Worm (Caenorhabditis elegans) whole organism, L4 larva: ENCODE data around the gene ZC84.7.

Experiments used
- D1046.2 ChIP-seq: fragments of 200-800 bp; sonication (Bioruptor generic); IDR thresholded peaks from 2 replicates; pipeline ENCODE4 v1.3.6; 2022; ENCODE audit warnings: missing genetic modification characterization, missing compliant biosample characterization
- F26F4.8 ChIP-seq: fragments of 200-800 bp; sonication (Bioruptor generic); conservative IDR thresholded peaks from 2 replicates; pipeline ENCODE4 v1.3.6; 2022; ENCODE audit warnings: missing genetic modification characterization, missing compliant biosample characterization
- F44E2.7 ChIP-seq: fragments of 200-800 bp; sonication (Bioruptor generic); IDR thresholded peaks from 2 replicates; pipeline ENCODE4 v2.1.2; 2022; ENCODE audit warnings: missing genetic modification characterization, missing compliant biosample characterization
- Y105C5A.15 ChIP-seq: fragments of 200-800 bp; sonication (Bioruptor generic); IDR thresholded peaks from 2 replicates; pipeline ENCODE4 v1.3.6; 2022; ENCODE audit warnings: missing genetic modification characterization, missing compliant biosample characterization
- aha-1 ChIP-seq: fragments of 150-350 bp; peaks from one replicate; lab custom pipeline; 2014; ENCODE audit warnings: missing biosample characterization, missing genetic modification characterization
- ama-1 ChIP-seq: fragments of 150-350 bp; optimal IDR thresholded peaks from 2 replicates; lab custom pipeline; 2014; ENCODE audit warnings: inconsistent platforms, mixed read lengths
- arid-1 ChIP-seq: fragments of 200-800 bp; sonication (Bioruptor generic); conservative IDR thresholded peaks from 2 replicates; pipeline ENCODE4 v1.3.6; 2022; ENCODE audit warnings: missing genetic modification reagents, missing genetic modification characterization, missing compliant biosample characterization
- attf-4 ChIP-seq: sonication (generic microtip); optimal IDR thresholded peaks from 3 replicates; lab custom pipeline; 2017; ENCODE audit warnings: missing biosample characterization, missing genetic modification characterization
- ceh-44 ChIP-seq: fragments of 200-800 bp; sonication (Bioruptor generic); IDR thresholded peaks from 2 replicates; pipeline ENCODE4 v1.3.6; 2022; ENCODE audit warnings: missing genetic modification reagents, missing genetic modification characterization, missing compliant biosample characterization
- ctbp-1 ChIP-seq: fragments of 200-800 bp; sonication (Bioruptor generic); IDR thresholded peaks from 2 replicates; pipeline ENCODE4 v1.3.6; 2022; ENCODE audit warnings: missing genetic modification reagents, missing genetic modification characterization, missing compliant biosample characterization
- daf-16 ChIP-seq, 3 experiments: sonication (generic microtip); optimal IDR thresholded peaks; 2 replicates each; lab custom pipeline; 2016 to 2017; ENCODE audit warnings: missing genetic modification characterization in 3 of 3, missing genetic modification reagents in 3 of 3, mild to moderate bottlenecking in 2 of 3, missing compliant biosample characterization in 2 of 3, missing biosample characterization in 1 of 3, moderate library complexity in 1 of 3
- daf-8 ChIP-seq: fragments of 200-800 bp; sonication (Bioruptor generic); IDR thresholded peaks from 2 replicates; pipeline ENCODE4 v1.3.6; 2022; ENCODE audit warnings: missing genetic modification characterization, missing compliant biosample characterization
- dmd-9 ChIP-seq: fragments of 200-800 bp; sonication (Bioruptor generic); IDR thresholded peaks from 2 replicates; pipeline ENCODE4 v1.3.6; 2022; ENCODE audit warnings: missing genetic modification reagents, missing genetic modification characterization, missing compliant biosample characterization
- dpl-1 ChIP-seq: fragments of 150-350 bp; optimal IDR thresholded peaks from 2 replicates; lab custom pipeline; 2014; ENCODE audit warnings: missing biosample characterization, missing genetic modification reagents, missing genetic modification characterization
- dve-1 ChIP-seq: sonication (generic microtip); optimal IDR thresholded peaks from 2 replicates; lab custom pipeline; 2017; ENCODE audit warnings: antibody characterized with exemption, mild to moderate bottlenecking, missing genetic modification characterization, missing compliant biosample characterization; ENCODE audit not compliant: insufficient read depth
- egl-43 ChIP-seq: fragments of 200-800 bp; sonication (Bioruptor generic); IDR thresholded peaks from 2 replicates; pipeline ENCODE4 v1.3.6; 2022; ENCODE audit warnings: missing genetic modification reagents, missing genetic modification characterization, missing compliant biosample characterization
- gei-8 ChIP-seq: fragments of 200-800 bp; sonication (Bioruptor generic); optimal IDR thresholded peaks from 2 replicates; lab custom pipeline; 2018; ENCODE audit warnings: mild to moderate bottlenecking, missing genetic modification characterization, missing compliant biosample characterization
- hlh-30 ChIP-seq: sonication (generic microtip); optimal IDR thresholded peaks from 2 replicates; lab custom pipeline; 2017; ENCODE audit warnings: antibody characterized with exemption, mild to moderate bottlenecking, missing genetic modification characterization, missing compliant biosample characterization; ENCODE audit not compliant: insufficient read depth
- hmg-1.1 ChIP-seq: fragments of 200-800 bp; sonication (Bioruptor generic); IDR thresholded peaks from 2 replicates; pipeline ENCODE4 v1.3.6; 2022; ENCODE audit warnings: missing genetic modification reagents, missing genetic modification characterization, missing compliant biosample characterization
- lsy-2 ChIP-seq, 2 experiments: fragments of 150-350 bp in 1 of 2; sonication (generic microtip) in 1 of 2; optimal IDR thresholded peaks; 2 replicates each; lab custom pipeline; 2014 to 2017; ENCODE audit warnings: missing biosample characterization in 2 of 2, missing genetic modification characterization in 2 of 2
- mdt-29 ChIP-seq: fragments of 200-800 bp; sonication (Bioruptor generic); IDR thresholded peaks from 2 replicates; pipeline ENCODE4 v1.3.6; 2022; ENCODE audit warnings: missing genetic modification reagents, missing genetic modification characterization, missing compliant biosample characterization
- mes-2 ChIP-seq: sonication (generic microtip); optimal IDR thresholded peaks from 2 replicates; lab custom pipeline; 2016; ENCODE audit warnings: missing genotype, mild to moderate bottlenecking, missing genetic modification characterization, missing compliant biosample characterization; ENCODE audit not compliant: poor library complexity, severe bottlenecking
- nhr-11 ChIP-seq: fragments of 150-350 bp; optimal IDR thresholded peaks from 2 replicates; lab custom pipeline; 2014; ENCODE audit warnings: missing biosample characterization, missing genetic modification characterization
- nhr-41 ChIP-seq: fragments of 200-800 bp; sonication (Bioruptor generic); IDR thresholded peaks from 2 replicates; pipeline ENCODE4 v1.3.6; 2022; ENCODE audit warnings: missing genetic modification reagents, missing genetic modification characterization, missing compliant biosample characterization
- nhr-76 ChIP-seq: fragments of 150-350 bp; optimal IDR thresholded peaks from 2 replicates; lab custom pipeline; 2014; ENCODE audit warnings: missing biosample characterization, missing genetic modification characterization
- rbr-2 ChIP-seq: sonication (generic microtip); optimal IDR thresholded peaks from 2 replicates; lab custom pipeline; 2016; ENCODE audit warnings: missing genotype, missing genetic modification characterization, missing compliant biosample characterization
- tra-1 ChIP-seq: fragments of 200-800 bp; sonication (Bioruptor generic); IDR thresholded peaks from 2 replicates; pipeline ENCODE4 v1.3.6; 2022; ENCODE audit warnings: missing genetic modification reagents, missing genetic modification characterization, missing compliant biosample characterization
- unc-62 ChIP-seq, 3 experiments: fragments of 150-350 bp in 1 of 3; sonication (generic microtip); optimal IDR thresholded peaks in 2 of 3; peaks in 1 of 3; 1 replicate in 1 of 3; 2 replicates in 2 of 3; lab custom pipeline; 2014 to 2017; ENCODE audit warnings: missing biosample characterization in 3 of 3, missing genetic modification characterization in 3 of 3, missing genetic modification reagents in 3 of 3, missing genotype in 1 of 3
- vab-7 ChIP-seq: fragments of 200-800 bp; sonication (Bioruptor generic); IDR thresholded peaks from 2 replicates; pipeline ENCODE4 v1.3.6; 2022; ENCODE audit warnings: missing genetic modification reagents, missing genetic modification characterization, missing compliant biosample characterization
- zag-1 ChIP-seq: fragments of 150-350 bp; optimal IDR thresholded peaks from 2 replicates; lab custom pipeline; 2014; ENCODE audit warnings: missing biosample characterization, missing genetic modification characterization
- ztf-11 ChIP-seq: fragments of 150-350 bp; optimal IDR thresholded peaks from 2 replicates; lab custom pipeline; 2014; ENCODE audit warnings: missing biosample characterization, missing genetic modification characterization

ZC84.7 gene

ce11 chrIII:9185722-9186121, at the start of gene ZC84.7:
TSS of gene ZC84.7 (plus strand) at chrIII:9186022.
- TF ChIP-seq vab-7 (no peak), lsy-2 (tag; optimal IDR thresholded peaks at IDR 0.05; lab: Kevin White, UChicago) (no peak), nhr-11 (tag; lab: Kevin White, UChicago) (no peak), nhr-41 (no peak), zag-1 (no peak), F26F4.8 (GFP tag; lab: Robert Waterston, UW) (no peak), egl-43 (GFP tag; lab: Robert Waterston, UW) (no peak), arid-1 (no peak), D1046.2 (GFP tag; lab: Robert Waterston, UW) (no peak), dmd-9 (GFP tag; lab: Robert Waterston, UW) (no peak), ama-1 (lab: Kevin White, UChicago) (no peak), attf-4 (no peak), hmg-1.1 (GFP tag; lab: Robert Waterston, UW) (no peak)
- TF ChIP-seq, all 104 proteins: peak for 0

ce11 chrIII:9136587-9136986, 49.2 kb upstream of the ZC84.7 start, which contains the start of gene eat-4:
TSS of gene eat-4 (plus strand) at chrIII:9136887.
- TF ChIP-seq Y105C5A.15 (GFP tag; lab: Robert Waterston, UW) (no peak), F44E2.7 (GFP tag; lab: Robert Waterston, UW) (no peak), mdt-29 (GFP tag; lab: Robert Waterston, UW) (no peak), nhr-76 (no peak), daf-8 (GFP tag; lab: Robert Waterston, UW) (no peak), hlh-30 (tag; lab: Kevin White, UChicago) (no peak), nhr-11 (tag; lab: Kevin White, UChicago) (no peak)

ce11 chrIII:9138601-9139000, 47.2 kb upstream of the ZC84.7 start, which contains the start of gene ZK512.7:
TSS of gene ZK512.7 (minus strand) at chrIII:9138701.
- TF ChIP-seq tra-1 (no peak), dpl-1 (GFP tag; lab: Kevin White, UChicago) (no peak), lsy-2 (tag; optimal IDR thresholded peaks at IDR 0.05; lab: Kevin White, UChicago) (no peak), ctbp-1 (GFP tag; lab: Robert Waterston, UW) (no peak), ztf-11 (tag; lab: Kevin White, UChicago) (no peak), unc-62 (GFP tag; optimal IDR thresholded peaks at IDR 0.05 in 1 of 2; lab: Kevin White, UChicago) (peak in 1 of 2 experiments; percentile 72), unc-62 (tag; optimal IDR thresholded peaks at IDR 0.05; lab: Kevin White, UChicago) (no peak), Y105C5A.15 (GFP tag; lab: Robert Waterston, UW) (no peak)

- TF ChIP-seq aha-1 (no peak), daf-16 (GFP tag; optimal IDR thresholded peaks at IDR 0.05; lab: Kevin White, UChicago) (no peak), daf-16 (tag; optimal IDR thresholded peaks at IDR 0.05; lab: Kevin White, UChicago) (no peak), nhr-41 (no peak), ceh-44 (no peak), rbr-2 (tag; lab: Kevin White, UChicago) (no peak), gei-8 (GFP tag; lab: Kevin White, UChicago) (no peak)
- TF ChIP-seq, all 104 proteins: peak for 0
Observed at ce11 chrIII:9143911-9144310, 41.9 kb upstream of the ZC84.7 start, which contains the start of gene ZK512.11. TSS of gene ZK512.11 (plus strand) at chrIII:9144211.

DNA sequence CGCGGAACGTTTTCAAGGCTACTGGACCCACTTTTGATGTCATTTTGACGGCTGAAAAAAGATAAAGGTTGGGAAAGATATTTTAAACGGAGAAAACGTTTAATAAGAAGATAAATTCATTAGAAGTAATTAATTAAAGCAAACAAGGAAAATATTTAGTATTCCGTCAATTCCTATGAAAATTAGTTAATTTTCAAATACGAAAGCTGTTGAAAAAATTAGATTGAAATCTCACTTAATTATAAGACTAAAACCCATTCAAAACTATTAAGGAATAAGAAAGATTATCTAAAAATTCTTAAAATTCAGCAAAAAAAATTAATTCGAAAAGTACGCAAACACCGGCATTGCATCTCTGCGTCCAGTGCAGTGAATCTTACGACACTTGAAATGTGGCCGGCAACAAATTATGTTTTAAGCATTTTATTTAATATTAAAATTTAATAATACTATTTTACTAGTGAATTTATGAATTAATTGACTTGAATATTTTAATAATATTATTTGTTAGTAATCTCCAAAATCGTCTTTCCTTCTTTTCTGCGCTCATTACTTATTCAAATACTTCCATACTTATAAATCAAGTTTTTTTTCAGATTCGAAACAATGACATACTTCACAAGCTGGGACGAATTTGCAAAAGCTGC, 41.0 kb upstream of the ZC84.7 start, which contains the start of the genes ZK512.2 and ZK512.4:
Gene ZK512.2 (minus strand): TSS at position 51 of the 647 bp plus-strand sequence.
Gene ZK512.4 (plus strand): TSS at position 597 of the 647 bp plus-strand sequence.
- peak in 1 of 2 experiments; percentile 57 for TF ChIP-seq lsy-2 (tag; optimal IDR thresholded peaks at IDR 0.05; lab: Kevin White, UChicago)
- TF ChIP-seq ctbp-1 (GFP tag; lab: Robert Waterston, UW): no peak
- TF ChIP-seq dpl-1 (GFP tag; lab: Kevin White, UChicago): peak; percentile 41
- TF ChIP-seq mes-2 (tag; lab: Kevin White, UChicago): peak; percentile 60
- no peak for TF ChIP-seq dve-1 (tag; lab: Kevin White, UChicago)
- peak; percentile 10 for TF ChIP-seq hlh-30 (tag; lab: Kevin White, UChicago)
- TF ChIP-seq, all 104 proteins: peak for 4
